Worm (Caenorhabditis elegans): ENCODE results near the gene clec-153.

DNA sequence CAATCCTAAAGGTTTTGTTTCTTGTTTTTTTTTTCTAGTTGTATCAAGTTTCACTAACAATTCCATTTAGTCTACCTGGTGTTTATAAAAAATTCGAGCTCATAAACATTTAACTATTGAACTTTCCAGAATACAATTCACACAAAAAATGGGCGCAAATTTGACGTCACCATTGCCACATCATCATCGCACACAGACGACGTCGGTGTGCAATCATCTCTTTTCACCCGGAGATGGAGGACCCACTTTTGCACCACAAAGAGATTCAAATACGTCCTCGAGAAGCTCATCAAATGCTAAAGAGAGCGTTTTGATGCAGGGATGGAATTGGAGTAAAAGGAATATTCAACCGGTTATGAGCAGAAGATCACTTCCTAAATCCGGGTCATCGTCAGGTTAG lies 24.4 kb downstream of the clec-153 start:
- TF ChIP-seq W03F9.2 (tag; optimal IDR thresholded peaks at IDR 0.05) (no peak), him-1 (tag; optimal IDR thresholded peaks at IDR 0.05) (no peak)
